Fruit fly (Drosophila melanogaster) whole organism, embryonic: ENCODE data around the gene CG15446.

Source experiments
- Awh ChIP-seq: fragments of 200-800 bp; sonication (Bioruptor generic); IDR thresholded peaks from 2 replicates; pipeline ENCODE4, ENCODE4 v1.3.6; 2022; ENCODE audit warnings: missing biosample characterization, missing genetic modification characterization
- CG1024 ChIP-seq: fragments of 200-800 bp; sonication (Bioruptor generic); IDR thresholded peaks from 2 replicates; pipeline ENCODE4 v1.3.6; 2022; ENCODE audit warnings: missing biosample characterization, missing genetic modification characterization
- CG10274 ChIP-seq: fragments of 200-800 bp; sonication (Bioruptor generic); optimal IDR thresholded peaks from 3 replicates; lab custom pipeline; 2017; ENCODE audit warnings: missing biosample characterization, mild to moderate bottlenecking, missing genetic modification characterization
- CG11456 ChIP-seq: fragments of 200-800 bp; sonication (Bioruptor generic); IDR thresholded peaks from 3 replicates; pipeline ENCODE4 v1.3.6; 2022; ENCODE audit warnings: missing biosample characterization, missing genetic modification characterization
- CG11504 ChIP-seq: fragments of 200-800 bp; sonication (Bioruptor generic); optimal IDR thresholded peaks from 3 replicates; lab custom pipeline; 2019; ENCODE audit warnings: missing biosample characterization, mild to moderate bottlenecking, missing genetic modification characterization, moderate library complexity
- CG12942 ChIP-seq: fragments of 200-800 bp; sonication (Bioruptor generic); optimal IDR thresholded peaks from 3 replicates; lab custom pipeline; 2016; ENCODE audit warnings: missing biosample characterization, missing genetic modification characterization
- CG13296 ChIP-seq: fragments of 200-800 bp; sonication (Bioruptor generic); optimal IDR thresholded peaks from 3 replicates; lab custom pipeline; 2018; ENCODE audit warnings: missing biosample characterization, mild to moderate bottlenecking, missing genetic modification characterization
- CG13424 ChIP-seq: fragments of 200-800 bp; sonication (Bioruptor generic); optimal IDR thresholded peaks from 2 replicates; lab custom pipeline; 2019; ENCODE audit warnings: missing biosample characterization, mild to moderate bottlenecking, missing genetic modification characterization, moderate library complexity
- CG1647 ChIP-seq: fragments of 200-800 bp; sonication (Bioruptor generic); optimal IDR thresholded peaks from 3 replicates; lab custom pipeline; 2016; ENCODE audit warnings: missing biosample characterization, missing genetic modification characterization
- CG17612 ChIP-seq: fragments of 200-800 bp; sonication (Bioruptor generic); IDR thresholded peaks from 2 replicates; pipeline ENCODE4 v1.3.6; 2022; ENCODE audit warnings: missing biosample characterization, missing genetic modification characterization
- CG17802 ChIP-seq: fragments of 200-800 bp; sonication (Bioruptor generic); optimal IDR thresholded peaks from 2 replicates; lab custom pipeline; 2018; ENCODE audit warnings: missing biosample characterization, mild to moderate bottlenecking, missing genetic modification characterization, moderate library complexity
- CG18619 ChIP-seq: fragments of 200-800 bp; sonication (Bioruptor generic); optimal IDR thresholded peaks from 3 replicates; lab custom pipeline; 2017; ENCODE audit warnings: missing biosample characterization, mild to moderate bottlenecking, missing genetic modification characterization
- CG2199 ChIP-seq: fragments of 200-800 bp; sonication (Bioruptor generic); IDR thresholded peaks from 3 replicates; pipeline ENCODE4 v1.3.6; 2022; ENCODE audit warnings: missing biosample characterization, missing genetic modification characterization
- CG31224 ChIP-seq: fragments of 200-800 bp; sonication (Bioruptor generic); IDR thresholded peaks from 2 replicates; pipeline ENCODE4 v1.3.6; 2022; ENCODE audit warnings: missing biosample characterization, missing genetic modification characterization
- CG3163 ChIP-seq: fragments of 200-800 bp; sonication (Bioruptor generic); optimal IDR thresholded peaks from 3 replicates; lab custom pipeline; 2016; ENCODE audit warnings: missing biosample characterization, missing genetic modification characterization
- CG32767 ChIP-seq: fragments of 200-800 bp; sonication (Bioruptor generic); IDR thresholded peaks from 2 replicates; pipeline ENCODE4 v1.3.6; 2022; ENCODE audit warnings: missing biosample characterization, missing genetic modification characterization
- CG32772 ChIP-seq: fragments of 200-800 bp; sonication (Bioruptor generic); IDR thresholded peaks from 2 replicates; pipeline ENCODE4 v1.3.6; 2022; ENCODE audit warnings: missing biosample characterization, missing genetic modification characterization
- CG3281 ChIP-seq: fragments of 200-800 bp; sonication (Bioruptor generic); optimal IDR thresholded peaks from 3 replicates; lab custom pipeline; 2017; ENCODE audit warnings: missing biosample characterization, mild to moderate bottlenecking, missing genetic modification characterization
- CG4328 ChIP-seq: fragments of 200-800 bp; sonication (Bioruptor generic); optimal IDR thresholded peaks from 3 replicates; lab custom pipeline; 2017; ENCODE audit warnings: missing biosample characterization, missing genetic modification reagents, missing genetic modification characterization
- CG6683 ChIP-seq: fragments of 200-800 bp; sonication (Bioruptor generic); optimal IDR thresholded peaks from 2 replicates; lab custom pipeline; 2017; ENCODE audit warnings: missing biosample characterization, mild to moderate bottlenecking, missing genetic modification characterization, missing genetic modification reagents
- CG6791 ChIP-seq: fragments of 200-800 bp; sonication (Bioruptor generic); IDR thresholded peaks from 3 replicates; pipeline ENCODE4 v1.3.6; 2022; ENCODE audit warnings: missing biosample characterization, missing genetic modification characterization; ENCODE audit not compliant: partially characterized antibody
- CG8089 ChIP-seq: fragments of 200-800 bp; sonication (Bioruptor generic); optimal IDR thresholded peaks from 3 replicates; lab custom pipeline; 2016; ENCODE audit warnings: missing biosample characterization, missing genetic modification characterization
- CG8290 ChIP-seq, 3 experiments: fragments of 200-800 bp; sonication (Bioruptor generic); optimal IDR thresholded peaks; 2 replicates each; lab custom pipeline; 2016 to 2019; ENCODE audit warnings: missing biosample characterization in 3 of 3, missing genetic modification characterization in 3 of 3, mild to moderate bottlenecking in 2 of 3, moderate library complexity in 1 of 3
- CG8924 ChIP-seq: fragments of 200-800 bp; optimal IDR thresholded peaks from 3 replicates; lab custom pipeline; 2019; ENCODE audit warnings: missing biosample characterization, mild to moderate bottlenecking, missing genetic modification characterization, moderate library complexity
- D ChIP-seq, 2 experiments: fragments of 200-800 bp in 1 of 2; fragments of >200 bp in 1 of 2; sonication (Bioruptor generic) in 1 of 2; optimal IDR thresholded peaks; 2 replicates in 1 of 2; 3 replicates in 1 of 2; lab custom pipeline; 2017; ENCODE audit warnings: mild to moderate bottlenecking in 1 of 2, missing biosample characterization in 1 of 2, missing genetic modification characterization in 1 of 2, missing genetic modification reagents in 1 of 2
- Fer1 ChIP-seq: fragments of 200-800 bp; sonication (Bioruptor generic); optimal IDR thresholded peaks from 2 replicates; lab custom pipeline; 2017; ENCODE audit warnings: missing biosample characterization, mild to moderate bottlenecking, missing genetic modification characterization
- HLH54F ChIP-seq: fragments of 200-800 bp; sonication (Bioruptor generic); optimal IDR thresholded peaks from 3 replicates; lab custom pipeline; 2016; ENCODE audit warnings: missing biosample characterization, missing genetic modification characterization
- HmgD ChIP-seq: fragments of 200-800 bp; sonication (Bioruptor generic); optimal IDR thresholded peaks from 3 replicates; lab custom pipeline; 2016; ENCODE audit warnings: missing biosample characterization, missing genetic modification characterization
- Hr3 ChIP-seq: fragments of 200-800 bp; sonication (Bioruptor generic); optimal IDR thresholded peaks from 3 replicates; lab custom pipeline; 2016; ENCODE audit warnings: missing biosample characterization, missing genetic modification characterization
- Mrtf ChIP-seq: fragments of 200-800 bp; sonication (Bioruptor generic); IDR thresholded peaks from 3 replicates; pipeline ENCODE4 v1.3.6; 2022; ENCODE audit warnings: missing biosample characterization, missing genetic modification characterization
- NFAT ChIP-seq: fragments of 200-800 bp; sonication (Bioruptor generic); IDR thresholded peaks from 2 replicates; pipeline ENCODE4 v1.3.6; 2022; ENCODE audit warnings: missing biosample characterization, missing genetic modification characterization
- Nf-YC ChIP-seq: fragments of 200-800 bp; optimal IDR thresholded peaks from 3 replicates; lab custom pipeline; 2019; ENCODE audit warnings: missing biosample characterization, mild to moderate bottlenecking, missing genetic modification characterization, moderate library complexity
- Oaz ChIP-seq: fragments of 200-800 bp; sonication (Bioruptor generic); IDR thresholded peaks from 2 replicates; pipeline ENCODE4 v1.3.6; 2022; ENCODE audit warnings: missing biosample characterization, missing genetic modification characterization
- Oli ChIP-seq: fragments of 200-800 bp; sonication (Bioruptor generic); optimal IDR thresholded peaks from 2 replicates; lab custom pipeline; 2018; ENCODE audit warnings: missing biosample characterization, mild to moderate bottlenecking, missing genetic modification characterization, moderate library complexity
- PHDP ChIP-seq: fragments of 200-800 bp; sonication (Bioruptor generic); optimal IDR thresholded peaks from 3 replicates; lab custom pipeline; 2018; ENCODE audit warnings: missing biosample characterization, mild to moderate bottlenecking, missing genetic modification characterization, moderate library complexity
- ara ChIP-seq: fragments of 200-800 bp; sonication (Bioruptor generic); IDR thresholded peaks from 2 replicates; pipeline ENCODE4 v1.3.6; 2022; ENCODE audit warnings: missing biosample characterization, missing genetic modification characterization
- ash1 ChIP-seq: fragments of 200-800 bp; sonication (Bioruptor generic); optimal IDR thresholded peaks from 2 replicates; lab custom pipeline; 2018; ENCODE audit warnings: missing biosample characterization, mild to moderate bottlenecking, missing genetic modification characterization
- cato ChIP-seq: fragments of 200-800 bp; sonication (Bioruptor generic); optimal IDR thresholded peaks from 2 replicates; lab custom pipeline; 2016; ENCODE audit warnings: missing biosample characterization, missing genetic modification characterization, borderline replicate concordance
- caup ChIP-seq: fragments of 200-800 bp; sonication (Bioruptor generic); optimal IDR thresholded peaks from 3 replicates; lab custom pipeline; 2017; ENCODE audit warnings: missing biosample characterization, mild to moderate bottlenecking, missing genetic modification characterization, moderate library complexity; ENCODE audit not compliant: severe bottlenecking
- gsb ChIP-seq: fragments of 200-800 bp; sonication (Bioruptor generic); IDR thresholded peaks from 2 replicates; pipeline ENCODE4 v1.3.6; 2022; ENCODE audit warnings: missing biosample characterization, missing genetic modification characterization
- kay ChIP-seq: fragments of 200-800 bp; sonication (Bioruptor generic); optimal IDR thresholded peaks from 2 replicates; lab custom pipeline; 2016; ENCODE audit warnings: missing biosample characterization, missing genetic modification characterization
- lilli ChIP-seq: fragments of 200-800 bp; sonication (Bioruptor generic); optimal IDR thresholded peaks from 3 replicates; lab custom pipeline; 2016; ENCODE audit warnings: missing biosample characterization, missing genetic modification characterization
- pan ChIP-seq, 4 experiments: fragments of >200 bp in 3 of 4; fragments of 200-800 bp in 1 of 4; sonication (Bioruptor generic) in 1 of 4; optimal IDR thresholded peaks in 3 of 4; IDR thresholded peaks in 1 of 4; 2 replicates each; pipeline versions ENCODE4 v1.3.6 to Lab custom; 2017 to 2022; ENCODE audit warnings: missing biosample characterization in 2 of 4, missing genetic modification characterization in 2 of 4, mixed read lengths in 1 of 4
- pb ChIP-seq: fragments of 200-800 bp; sonication (Bioruptor generic); optimal IDR thresholded peaks from 3 replicates; lab custom pipeline; 2016; ENCODE audit warnings: missing biosample characterization, missing genetic modification characterization
- pros ChIP-seq: fragments of 200-800 bp; sonication (Bioruptor generic); optimal IDR thresholded peaks from 3 replicates; lab custom pipeline; 2019; ENCODE audit warnings: missing biosample characterization, mild to moderate bottlenecking, missing genetic modification characterization, moderate library complexity
- sens-2 ChIP-seq: fragments of 200-800 bp; sonication (Bioruptor generic); IDR thresholded peaks from 2 replicates; pipeline ENCODE4 v1.3.6; 2022; ENCODE audit warnings: missing biosample characterization, missing genetic modification characterization
- tin ChIP-seq: fragments of 200-800 bp; sonication (Bioruptor generic); optimal IDR thresholded peaks from 3 replicates; lab custom pipeline; 2016; ENCODE audit warnings: missing biosample characterization, missing genetic modification characterization
- trh ChIP-seq: fragments of 200-800 bp; sonication (Bioruptor generic); optimal IDR thresholded peaks from 2 replicates; lab custom pipeline; 2016; ENCODE audit warnings: missing biosample characterization, missing genetic modification characterization

CG15446 gene

dm6 chrX:21053099-21053715 lies 48.8 kb downstream of the CG15446 start (continued):
- TF ChIP-seq pan (optimal IDR thresholded peaks at IDR 0.05; lab: Kevin White, UChicago), result no peak
- TF ChIP-seq pan (GFP tag; optimal IDR thresholded peaks at IDR 0.05 in 1 of 2, IDR thresholded peaks at IDR 0.05 in 1 of 2), result peak in 1 of 2 experiments; percentile 70
- peak; percentile 44; the same call in 1 of the 2 replicates for TF ChIP-seq gsb (GFP tag; lab: Robert Waterston, UW)
- TF ChIP-seq CG11456 (GFP tag; lab: Robert Waterston, UW), result peak; percentile 87
- TF ChIP-seq CG18619 (GFP tag; lab: Kevin White, UChicago), result peak; percentile 83
- TF ChIP-seq kay, result no peak
- TF ChIP-seq Hr3 (GFP tag; lab: Kevin White, UChicago), result peak; percentile 0
- TF ChIP-seq sens-2 (GFP tag; lab: Robert Waterston, UW), result peak; percentile 41; the same call in 1 of the 2 replicates
- peak; percentile 70 for TF ChIP-seq Awh
- TF ChIP-seq Oli, result peak; percentile 47
- peak; percentile 37; the same call in 1 of the 2 replicates for TF ChIP-seq CG31224 (GFP tag; lab: Robert Waterston, UW)
- peak; percentile 61 for TF ChIP-seq CG6683
- peak; percentile 59 for TF ChIP-seq CG11504 (tag; lab: Kevin White, UChicago)
- peak; percentile 72 for TF ChIP-seq lilli (GFP tag; lab: Kevin White, UChicago)
- peak; percentile 71 for TF ChIP-seq HmgD (GFP tag; lab: Kevin White, UChicago)
- peak; percentile 87 for TF ChIP-seq Fer1
- peak; percentile 37; the same call in 1 of the 2 replicates for TF ChIP-seq CG32767 (GFP tag; lab: Robert Waterston, UW)
- peak; percentile 78 for TF ChIP-seq PHDP (tag; lab: Kevin White, UChicago)
- peak; percentile 68 for TF ChIP-seq CG8924 (tag; lab: Kevin White, UChicago)
- peak; percentile 73 for TF ChIP-seq CG1024 (GFP tag; lab: Robert Waterston, UW)
- TF ChIP-seq CG13296, result peak; percentile 88
- TF ChIP-seq CG2199, result no peak
- TF ChIP-seq CG4328 (GFP tag; lab: Kevin White, UChicago), result peak; percentile 84
- peak; percentile 55 for TF ChIP-seq HLH54F
- TF ChIP-seq CG8290 (GFP tag; optimal IDR thresholded peaks at IDR 0.05; lab: Kevin White, UChicago), result peak; percentile 45
- peak; percentile 46 to 94 for TF ChIP-seq CG8290 (tag; optimal IDR thresholded peaks at IDR 0.05; lab: Kevin White, UChicago)
- peak; percentile 36 for TF ChIP-seq Nf-YC (tag; lab: Kevin White, UChicago)
- TF ChIP-seq NFAT (GFP tag; lab: Robert Waterston, UW), result peak; percentile 85
- TF ChIP-seq trh (GFP tag; lab: Kevin White, UChicago), result no peak
- TF ChIP-seq CG1647 (GFP tag; lab: Kevin White, UChicago), result peak; percentile 63
- peak; percentile 93 for TF ChIP-seq caup (GFP tag; lab: Kevin White, UChicago)
- peak; percentile 59 for TF ChIP-seq CG3163
- TF ChIP-seq CG32772 (GFP tag; lab: Robert Waterston, UW), result peak; percentile 36; the same call in 1 of the 2 replicates
- TF ChIP-seq CG17802 (tag; lab: Kevin White, UChicago), result peak; percentile 56
- TF ChIP-seq cato (GFP tag; lab: Kevin White, UChicago), result peak; percentile 27
- peak; percentile 80 for TF ChIP-seq pb (GFP tag; lab: Kevin White, UChicago)
- peak; percentile 72 for TF ChIP-seq CG8089
- TF ChIP-seq CG3281 (GFP tag; lab: Kevin White, UChicago), result peak; percentile 88
- peak; percentile 56 for TF ChIP-seq CG12942 (GFP tag; lab: Kevin White, UChicago)
- peak; percentile 72 for TF ChIP-seq CG10274 (GFP tag; lab: Kevin White, UChicago)
- TF ChIP-seq Oaz (GFP tag; lab: Robert Waterston, UW), result peak; percentile 32; the same call in 1 of the 2 replicates
- TF ChIP-seq tin, result peak; percentile 59
- TF ChIP-seq Mrtf (GFP tag; lab: Robert Waterston, UW), result peak; percentile 39; the same call in 1 of the 3 replicates
- TF ChIP-seq pros (GFP tag; lab: Kevin White, UChicago), result no peak
- TF ChIP-seq CG17612, result peak; percentile 14; the same call in 1 of the 2 replicates
- TF ChIP-seq CG13424 (tag; lab: Kevin White, UChicago), result peak; percentile 35
- TF ChIP-seq CG6791 (GFP tag; lab: Robert Waterston, UW), result peak; percentile 83
- TF ChIP-seq D (optimal IDR thresholded peaks at IDR 0.05; lab: Kevin White, UChicago), result no peak
- peak; percentile 59 for TF ChIP-seq D (GFP tag; optimal IDR thresholded peaks at IDR 0.05; lab: Kevin White, UChicago)
- peak; percentile 87 for TF ChIP-seq ash1 (GFP tag; lab: Kevin White, UChicago)
- no peak for TF ChIP-seq ara (GFP tag; lab: Robert Waterston, UW)
